Worm (Caenorhabditis elegans): ENCODE measurements around the gene F58E2.3.

Gene F58E2.3

ce11 chrIV:3482195-3482959 is 15.1 kb downstream of the F58E2.3 start, which contains the start of gene srz-82:
TSS of gene srz-82 (plus strand) at chrIV:3482895.
- TF ChIP-seq egl-18 (GFP tag; IDR thresholded peaks at IDR 0.05) (no peak), ceh-79 (tag; optimal IDR thresholded peaks at IDR 0.05) (no peak), tbp1 (GFP tag; optimal IDR thresholded peaks at IDR 0.05) (no peak), pha-4 (tag; optimal IDR thresholded peaks at IDR 0.05) (no peak), rec-8 (tag; optimal IDR thresholded peaks at IDR 0.05) (no peak), madf-8 (GFP tag; conservative IDR thresholded peaks at IDR 0.05) (no peak), ztf-6 (GFP tag; IDR thresholded peaks at IDR 0.05) (no peak), let-526 (GFP tag; IDR thresholded peaks at IDR 0.05) (no peak), snpc-1.3 (tag; optimal IDR thresholded peaks at IDR 0.05; ENCODE audit: insufficient read depth) (no peak)

- TF ChIP-seq ceh-100 (GFP tag; IDR thresholded peaks at IDR 0.05) (no peak), Y56A3A.18 (GFP tag; IDR thresholded peaks at IDR 0.05) (no peak), gei-17 (GFP tag; optimal IDR thresholded peaks at IDR 0.05) (no peak), C06A6.2 (GFP tag; conservative IDR thresholded peaks at IDR 0.05) (no peak), attf-3 (GFP tag; conservative IDR thresholded peaks at IDR 0.05) (no peak), ztf-3 (GFP tag; optimal IDR thresholded peaks at IDR 0.05) (no peak), snpc-3.4 (tag; optimal IDR thresholded peaks at IDR 0.05) (no peak)
These were observed 24.2 kb downstream of the F58E2.3 start, which contains the start of gene srz-78 for ce11 chrIV:3491477-3491876. TSS of gene srz-78 (plus strand) at chrIV:3491777.

ce11 chrIV:3493310-3493709 is 26.1 kb downstream of the F58E2.3 start, which contains the start of gene srz-79:
TSS of gene srz-79 (plus strand) at chrIV:3493610.
- TF ChIP-seq ekl-4 (GFP tag; IDR thresholded peaks at IDR 0.05) (no peak), F49E8.2 (tag; optimal IDR thresholded peaks at IDR 0.05; ENCODE audit: insufficient read depth) (no peak), lsl-1 (GFP tag; optimal IDR thresholded peaks at IDR 0.05) (no peak), C06A6.2 (GFP tag; conservative IDR thresholded peaks at IDR 0.05) (no peak), lin-35 (GFP tag; optimal IDR thresholded peaks at IDR 0.05) (no peak), Y79H2A.3 (GFP tag; conservative IDR thresholded peaks at IDR 0.05) (no peak), egl-18 (GFP tag; IDR thresholded peaks at IDR 0.05) (no peak), Y56A3A.18 (GFP tag; IDR thresholded peaks at IDR 0.05) (no peak), rcor-1 (GFP tag; IDR thresholded peaks at IDR 0.05) (no peak), F39B2.1 (GFP tag; IDR thresholded peaks at IDR 0.05) (no peak), nhr-90 (tag; optimal IDR thresholded peaks at IDR 0.05) (no peak), mcd-1 (GFP tag; IDR thresholded peaks at IDR 0.05) (no peak), nfyb-1 (GFP tag; IDR thresholded peaks at IDR 0.05) (no peak), lin-40 (tag; optimal IDR thresholded peaks at IDR 0.05) (no peak), akir-1 (GFP tag; optimal IDR thresholded peaks at IDR 0.05) (no peak), F22D6.2 (tag; optimal IDR thresholded peaks at IDR 0.05) (no peak)

ce11 chrIV:3496358-3496757 is 29.1 kb downstream of the F58E2.3 start, which contains the start of gene C09G12.17:
TSS of gene C09G12.17 (minus strand) at chrIV:3496458.
- TF ChIP-seq attf-6 (GFP tag; IDR thresholded peaks at IDR 0.05) (no peak), ets-4 (GFP tag; optimal IDR thresholded peaks at IDR 0.05) (no peak), Y67H2A.10 (GFP tag; conservative IDR thresholded peaks at IDR 0.05) (no peak), lsy-27 (tag; optimal IDR thresholded peaks at IDR 0.05; ENCODE audit: borderline replicate concordance, insufficient read depth) (no peak), ztf-22 (GFP tag; optimal IDR thresholded peaks at IDR 0.05) (no peak), ceh-58 (GFP tag; IDR thresholded peaks at IDR 0.05) (no peak), gei-17 (GFP tag; optimal IDR thresholded peaks at IDR 0.05) (no peak), F57C9.4 (tag; optimal IDR thresholded peaks at IDR 0.05) (no peak), Y56A3A.18 (GFP tag; IDR thresholded peaks at IDR 0.05) (no peak), ceh-91 (GFP tag; IDR thresholded peaks at IDR 0.05) (no peak), attf-3 (GFP tag; conservative IDR thresholded peaks at IDR 0.05) (no peak), mcd-1 (GFP tag; IDR thresholded peaks at IDR 0.05) (no peak), sdz-38 (tag; optimal IDR thresholded peaks at IDR 0.05) (no peak), nfya-1 (tag; optimal IDR thresholded peaks at IDR 0.05; ENCODE audit: borderline replicate concordance, insufficient read depth) (no peak), C17E4.6 (GFP tag; IDR thresholded peaks at IDR 0.05) (no peak), die-1 (tag; optimal IDR thresholded peaks at IDR 0.05) (no peak), ztf-6 (GFP tag; IDR thresholded peaks at IDR 0.05) (no peak)
